Worm (Caenorhabditis elegans) whole organism, L4 larva: ENCODE data around the gene Y54E2A.10.

Source experiments
- F37D6.2 ChIP-seq: sonication (generic microtip); optimal IDR thresholded peaks from 2 replicates; lab custom pipeline; 2016; ENCODE audit warnings: mild to moderate bottlenecking, missing genetic modification characterization, missing compliant biosample characterization
- F49E8.2 ChIP-seq: sonication (generic microtip); optimal IDR thresholded peaks from 2 replicates; lab custom pipeline; 2016; ENCODE audit warnings: missing compliant biosample characterization, mild to moderate bottlenecking, missing genetic modification characterization, borderline replicate concordance
- T26A8.4 ChIP-seq: fragments of 200-800 bp; sonication (Bioruptor generic); IDR thresholded peaks from 2 replicates; pipeline ENCODE4 v1.3.6; 2022; ENCODE audit warnings: missing genetic modification characterization, missing compliant biosample characterization
- Y75B8A.6 ChIP-seq: fragments of 200-800 bp; sonication (Bioruptor generic); IDR thresholded peaks from 2 replicates; pipeline ENCODE4 v1.3.6; 2022; ENCODE audit warnings: missing genetic modification reagents, missing genetic modification characterization, missing compliant biosample characterization
- ZK337.2 ChIP-seq: fragments of 200-800 bp; sonication (Bioruptor generic); IDR thresholded peaks from 2 replicates; pipeline ENCODE4 v1.3.6; 2022; ENCODE audit warnings: missing genetic modification reagents, missing genetic modification characterization, missing compliant biosample characterization
- ama-1 ChIP-seq: fragments of 150-350 bp; optimal IDR thresholded peaks from 2 replicates; lab custom pipeline; 2014; ENCODE audit warnings: inconsistent platforms, mixed read lengths
- attf-4 ChIP-seq: sonication (generic microtip); optimal IDR thresholded peaks from 3 replicates; lab custom pipeline; 2017; ENCODE audit warnings: missing biosample characterization, missing genetic modification characterization
- ceh-28 ChIP-seq: fragments of 150-350 bp; optimal IDR thresholded peaks from 2 replicates; lab custom pipeline; 2014; ENCODE audit warnings: missing biosample characterization, missing genetic modification reagents, missing genetic modification characterization
- ceh-62 ChIP-seq: sonication (generic microtip); optimal IDR thresholded peaks from 2 replicates; lab custom pipeline; 2017; ENCODE audit warnings: missing biosample characterization, missing genetic modification characterization
- ces-1 ChIP-seq: fragments of 150-350 bp; sonication (generic microtip); optimal IDR thresholded peaks from 4 replicates; lab custom pipeline; 2014; ENCODE audit warnings: missing biosample characterization, missing genetic modification reagents, missing genetic modification characterization
- ctbp-1 ChIP-seq: fragments of 200-800 bp; sonication (Bioruptor generic); IDR thresholded peaks from 2 replicates; pipeline ENCODE4 v1.3.6; 2022; ENCODE audit warnings: missing genetic modification reagents, missing genetic modification characterization, missing compliant biosample characterization
- dmd-8 ChIP-seq: fragments of 200-800 bp; sonication (Bioruptor generic); IDR thresholded peaks from 2 replicates; pipeline ENCODE4 v1.3.6; 2022; ENCODE audit warnings: missing genetic modification characterization, missing compliant biosample characterization
- dve-1 ChIP-seq: sonication (generic microtip); optimal IDR thresholded peaks from 2 replicates; lab custom pipeline; 2017; ENCODE audit warnings: antibody characterized with exemption, mild to moderate bottlenecking, missing genetic modification characterization, missing compliant biosample characterization; ENCODE audit not compliant: insufficient read depth
- egl-27 ChIP-seq: sonication (generic microtip); optimal IDR thresholded peaks from 3 replicates; lab custom pipeline; 2017; ENCODE audit warnings: missing biosample characterization, missing genetic modification reagents, missing genetic modification characterization
- egl-43 ChIP-seq: fragments of 200-800 bp; sonication (Bioruptor generic); IDR thresholded peaks from 2 replicates; pipeline ENCODE4 v1.3.6; 2022; ENCODE audit warnings: missing genetic modification reagents, missing genetic modification characterization, missing compliant biosample characterization
- fos-1 ChIP-seq: fragments of 150-350 bp; optimal IDR thresholded peaks from 2 replicates; lab custom pipeline; 2014; ENCODE audit warnings: missing biosample characterization, missing genetic modification characterization
- gei-8 ChIP-seq: fragments of 200-800 bp; sonication (Bioruptor generic); optimal IDR thresholded peaks from 2 replicates; lab custom pipeline; 2018; ENCODE audit warnings: mild to moderate bottlenecking, missing genetic modification characterization, missing compliant biosample characterization
- hlh-30 ChIP-seq: sonication (generic microtip); optimal IDR thresholded peaks from 2 replicates; lab custom pipeline; 2017; ENCODE audit warnings: antibody characterized with exemption, mild to moderate bottlenecking, missing genetic modification characterization, missing compliant biosample characterization; ENCODE audit not compliant: insufficient read depth
- jun-1 ChIP-seq: fragments of 150-350 bp; optimal IDR thresholded peaks from 2 replicates; lab custom pipeline; 2014; ENCODE audit warnings: missing biosample characterization, missing genetic modification reagents, missing genetic modification characterization
- lin-29 ChIP-seq: fragments of 200-800 bp; sonication (Bioruptor generic); IDR thresholded peaks from 2 replicates; pipeline ENCODE4 v1.3.6; 2022; ENCODE audit warnings: missing genetic modification reagents, missing genetic modification characterization, missing compliant biosample characterization
- lin-38 ChIP-seq: fragments of 200-800 bp; sonication (Bioruptor generic); IDR thresholded peaks from 2 replicates; pipeline ENCODE4 v1.3.6; 2022; ENCODE audit warnings: missing genetic modification reagents, missing genetic modification characterization, missing compliant biosample characterization
- lir-3 ChIP-seq: sonication (generic microtip); optimal IDR thresholded peaks from 2 replicates; lab custom pipeline; 2016; ENCODE audit warnings: mild to moderate bottlenecking, missing genetic modification characterization, missing compliant biosample characterization
- mdl-1 ChIP-seq, 2 experiments: fragments of 150-350 bp in 1 of 2; sonication (generic microtip) in 1 of 2; optimal IDR thresholded peaks; 2 replicates each; lab custom pipeline; 2014 to 2017; ENCODE audit warnings: missing biosample characterization in 2 of 2, missing genetic modification characterization in 2 of 2
- mep-1 ChIP-seq: fragments of 150-350 bp; sonication (generic microtip); optimal IDR thresholded peaks from 3 replicates; lab custom pipeline; 2014; ENCODE audit warnings: missing biosample characterization, missing genetic modification characterization
- mxl-2 ChIP-seq: fragments of 200-800 bp; sonication (Bioruptor generic); conservative IDR thresholded peaks from 2 replicates; pipeline ENCODE4 v1.3.6; 2022; ENCODE audit warnings: missing genetic modification reagents, missing genetic modification characterization, missing compliant biosample characterization
- nhr-11 ChIP-seq: fragments of 150-350 bp; optimal IDR thresholded peaks from 2 replicates; lab custom pipeline; 2014; ENCODE audit warnings: missing biosample characterization, missing genetic modification characterization
- nhr-28 ChIP-seq: fragments of 150-350 bp; optimal IDR thresholded peaks from 2 replicates; lab custom pipeline; 2014; ENCODE audit warnings: missing biosample characterization, missing genetic modification characterization
- nhr-77 ChIP-seq: fragments of 150-350 bp; optimal IDR thresholded peaks from 2 replicates; lab custom pipeline; 2014; ENCODE audit warnings: missing biosample characterization, missing genetic modification characterization
- php-3 ChIP-seq: fragments of 200-800 bp; sonication (Bioruptor generic); IDR thresholded peaks from 2 replicates; pipeline ENCODE4 v1.3.6; 2022; ENCODE audit warnings: missing genetic modification reagents, missing genetic modification characterization, missing compliant biosample characterization
- set-16 ChIP-seq: fragments of 200-800 bp; sonication (Bioruptor generic); IDR thresholded peaks from 2 replicates; pipeline ENCODE4 v1.3.6; 2022; ENCODE audit warnings: missing genetic modification reagents, missing genetic modification characterization, missing compliant biosample characterization
- skn-1 ChIP-seq: fragments of 150-350 bp; optimal IDR thresholded peaks from 2 replicates; lab custom pipeline; 2014; ENCODE audit warnings: missing biosample characterization, missing genetic modification characterization
- spr-1 ChIP-seq: sonication (generic microtip); optimal IDR thresholded peaks from 2 replicates; lab custom pipeline; 2016; ENCODE audit warnings: mild to moderate bottlenecking, missing genetic modification characterization, missing compliant biosample characterization
- spr-3 ChIP-seq: fragments of 200-800 bp; sonication (Bioruptor generic); optimal IDR thresholded peaks from 2 replicates; lab custom pipeline; 2018; ENCODE audit warnings: mild to moderate bottlenecking, missing genetic modification characterization, missing compliant biosample characterization
- unc-62 ChIP-seq, 3 experiments: fragments of 150-350 bp in 1 of 3; sonication (generic microtip); optimal IDR thresholded peaks in 2 of 3; peaks in 1 of 3; 1 replicate in 1 of 3; 2 replicates in 2 of 3; lab custom pipeline; 2014 to 2017; ENCODE audit warnings: missing biosample characterization in 3 of 3, missing genetic modification characterization in 3 of 3, missing genetic modification reagents in 3 of 3, missing genotype in 1 of 3
- zfp-3 ChIP-seq: fragments of 200-800 bp; sonication (Bioruptor generic); conservative IDR thresholded peaks from 2 replicates; pipeline ENCODE4 v1.3.6; 2022; ENCODE audit warnings: missing genetic modification reagents, missing genetic modification characterization, missing compliant biosample characterization
- ztf-11 ChIP-seq: fragments of 150-350 bp; optimal IDR thresholded peaks from 2 replicates; lab custom pipeline; 2014; ENCODE audit warnings: missing biosample characterization, missing genetic modification characterization

Y54E2A.10 gene

ce11 chrII:14772956-14773788 is 17.7 kb upstream of the Y54E2A.10 start, which contains the start of gene Y54E2A.7:
Gene Y54E2A.7, minus strand, starts transcription at chrII:14773006.
- TF ChIP-seq set-16, result no peak
- no peak for TF ChIP-seq mep-1
- no peak for TF ChIP-seq ztf-11 (tag; lab: Kevin White, UChicago)
- TF ChIP-seq nhr-11 (tag; lab: Kevin White, UChicago), result no peak
- TF ChIP-seq dve-1 (tag; lab: Kevin White, UChicago), result no peak
- no peak for TF ChIP-seq T26A8.4
- TF ChIP-seq ama-1 (lab: Kevin White, UChicago), result no peak
- no peak for TF ChIP-seq jun-1
- no peak for TF ChIP-seq lin-38 (GFP tag; lab: Robert Waterston, UW)
- TF ChIP-seq attf-4 (tag; lab: Kevin White, UChicago), result no peak
- TF ChIP-seq ctbp-1 (GFP tag; lab: Robert Waterston, UW), result no peak
- no peak for TF ChIP-seq unc-62 (GFP tag; optimal IDR thresholded peaks at IDR 0.05 in 1 of 2; lab: Kevin White, UChicago)
- TF ChIP-seq unc-62 (tag; optimal IDR thresholded peaks at IDR 0.05; lab: Kevin White, UChicago), result no peak
- TF ChIP-seq Y75B8A.6 (GFP tag; lab: Robert Waterston, UW), result no peak
- no peak for TF ChIP-seq ceh-62 (tag; lab: Kevin White, UChicago)
- no peak for TF ChIP-seq ces-1 (GFP tag; lab: Kevin White, UChicago)
- TF ChIP-seq ZK337.2 (GFP tag; lab: Robert Waterston, UW), result no peak

- TF ChIP-seq F49E8.2 (tag; lab: Kevin White, UChicago) (peak; percentile 12), nhr-28 (tag; lab: Kevin White, UChicago) (no peak), lin-38 (GFP tag; lab: Robert Waterston, UW) (0 out of 2 replicates have a peak, but pooled peaks have one; percentile 12)
- TF ChIP-seq, all 104 proteins: peak for 2
Observed at ce11 chrII:14778092-14778491, 12.8 kb upstream of the Y54E2A.10 start, which contains the start of gene Y54E2A.8. Gene Y54E2A.8, plus strand, starts transcription at chrII:14778345.

ce11 chrII:14779851-14780250 is 11.0 kb upstream of the Y54E2A.10 start:
- no peak for TF ChIP-seq lin-29 (GFP tag; lab: Robert Waterston, UW)
- TF ChIP-seq hlh-30, result no peak
- TF ChIP-seq unc-62 (GFP tag; optimal IDR thresholded peaks at IDR 0.05 in 1 of 2; lab: Kevin White, UChicago), result peak in 1 of 2 experiments; percentile 8
- no peak for TF ChIP-seq unc-62 (tag; optimal IDR thresholded peaks at IDR 0.05; lab: Kevin White, UChicago)
- peak; percentile 52; the same call in 1 of the 2 replicates for TF ChIP-seq set-16
- TF ChIP-seq egl-43 (GFP tag; lab: Robert Waterston, UW), result 0 out of 2 replicates have a peak, but pooled peaks have one; percentile 7

- TF ChIP-seq nhr-77 (tag; lab: Kevin White, UChicago) (no peak), zfp-3 (GFP tag; lab: Robert Waterston, UW) (no peak), F37D6.2 (tag; lab: Kevin White, UChicago) (no peak), egl-27 (tag; lab: Kevin White, UChicago) (no peak)
Observed at ce11 chrII:14785906-14786305, 4.9 kb upstream of the Y54E2A.10 start, which contains the start of gene Y54E2A.9. Gene Y54E2A.9, minus strand, starts transcription at chrII:14786006.

- TF ChIP-seq php-3 (GFP tag; lab: Robert Waterston, UW), result no peak
- TF ChIP-seq skn-1 (tag; lab: Kevin White, UChicago), result no peak
- TF ChIP-seq ctbp-1 (GFP tag; lab: Robert Waterston, UW), result no peak
- no peak for TF ChIP-seq ceh-28 (tag; lab: Kevin White, UChicago)
- TF ChIP-seq mxl-2 (GFP tag; lab: Robert Waterston, UW), result no peak
- TF ChIP-seq hlh-30, result no peak
- no peak for TF ChIP-seq spr-1 (tag; lab: Kevin White, UChicago)
- no peak for TF ChIP-seq fos-1 (tag; lab: Kevin White, UChicago)
- no peak for TF ChIP-seq dmd-8 (GFP tag; lab: Robert Waterston, UW)
- TF ChIP-seq ZK337.2 (GFP tag; lab: Robert Waterston, UW), result no peak
- TF ChIP-seq lir-3 (tag; lab: Kevin White, UChicago), result no peak
- TF ChIP-seq gei-8, result no peak
- TF ChIP-seq mdl-1 (tag; optimal IDR thresholded peaks at IDR 0.05; lab: Kevin White, UChicago), result no peak
- no peak for TF ChIP-seq spr-3 (GFP tag; lab: Kevin White, UChicago)
Observed at ce11 chrII:14792470-14792869, 1.6 kb downstream of the Y54E2A.10 start.
